Worm (Caenorhabditis elegans) whole organism, mixed stage, embryonic: Measurements from ENCODE around the gene str-82.

Experiments used
- elt-1 ChIP-seq: sonication (generic microtip); optimal IDR thresholded peaks from 2 replicates; lab custom pipeline; 2017; ENCODE audit warnings: missing genetic modification characterization, mild to moderate bottlenecking, missing compliant biosample characterization, antibody characterized with exemption, moderate library complexity, borderline replicate concordance; ENCODE audit not compliant: insufficient read depth
- nhr-237 ChIP-seq: fragments of 150-350 bp; optimal IDR thresholded peaks from 2 replicates; lab custom pipeline; 2014; ENCODE audit warnings: missing biosample characterization, missing genetic modification characterization
- snpc-4 ChIP-seq: fragments of 150-350 bp; optimal IDR thresholded peaks from 2 replicates; lab custom pipeline; 2014; ENCODE audit warnings: missing biosample characterization, missing genetic modification characterization

ce11 chrV:4010170-4010569 lies 35.7 kb downstream of the str-82 start, which contains the start of gene srh-4:
- TF ChIP-seq snpc-4 (tag; lab: Kevin White, UChicago) (no peak), nhr-237 (tag; lab: Kevin White, UChicago) (no peak), elt-1 (tag; lab: Kevin White, UChicago) (no peak)
